Fruit fly (Drosophila melanogaster): Measurements from ENCODE around the gene Saf6.

The Saf6 gene

dm6 chr2L:837989-838388 lies 22.2 kb upstream of the Saf6 start (continued):
- TF ChIP-seq CG31441 (GFP tag; IDR thresholded peaks at IDR 0.05) (no peak), aop (GFP tag; IDR thresholded peaks at IDR 0.05) (no peak), Adf1 (GFP tag; IDR thresholded peaks at IDR 0.05) (no peak), peb (GFP tag; IDR thresholded peaks at IDR 0.05) (0 out of 2 replicates have a peak, but pooled peaks have one; percentile 21), ci (GFP tag; IDR thresholded peaks at IDR 0.05) (peak; percentile 87), Nf-YA (GFP tag; IDR thresholded peaks at IDR 0.05) (no peak), fu2 (GFP tag; optimal IDR thresholded peaks at IDR 0.05) (peak; percentile 12), CG4707 (GFP tag; optimal IDR thresholded peaks at IDR 0.05) (no peak), jing (GFP tag; optimal IDR thresholded peaks at IDR 0.05) (no peak), ranshi (GFP tag; IDR thresholded peaks at IDR 0.05) (peak; percentile 40; the same call in 1 of the 2 replicates), CG6791 (GFP tag; IDR thresholded peaks at IDR 0.05; ENCODE audit: partially characterized antibody) (no peak), chinmo (GFP tag; IDR thresholded peaks at IDR 0.05; ENCODE audit: partially characterized antibody) (0 out of 4 replicates have a peak, but pooled peaks have one; percentile 7), chif (GFP tag; optimal IDR thresholded peaks at IDR 0.05) (peak; percentile 51 to 54), CG12942 (GFP tag; optimal IDR thresholded peaks at IDR 0.05) (no peak), trh (GFP tag; optimal IDR thresholded peaks at IDR 0.05) (no peak), sr (GFP tag; IDR thresholded peaks at IDR 0.05) (no peak), br (optimal IDR thresholded peaks at IDR 0.05) (no peak), row (GFP tag; IDR thresholded peaks at IDR 0.05) (peak; percentile 79), CG9437 (GFP tag; optimal IDR thresholded peaks at IDR 0.05) (peak; percentile 10), CG9932 (GFP tag; IDR thresholded peaks at IDR 0.05) (peak; percentile 48), CG34224 (GFP tag; IDR thresholded peaks at IDR 0.05; ENCODE audit: partially characterized antibody) (no peak), Mes4 (GFP tag; optimal IDR thresholded peaks at IDR 0.05) (peak; percentile 33), tup (GFP tag; optimal IDR thresholded peaks at IDR 0.05) (peak; percentile 30), Ptx1 (GFP tag; IDR thresholded peaks at IDR 0.05) (0 out of 2 replicates have a peak, but pooled peaks have one; percentile 9), CG9876 (GFP tag; optimal IDR thresholded peaks at IDR 0.05) (peak; percentile 54), prd (optimal IDR thresholded peaks at IDR 0.05) (no peak), prd (GFP tag; IDR thresholded peaks at IDR 0.05) (peak; percentile 29; the same call in 1 of the 3 replicates), CG7372 (GFP tag; IDR thresholded peaks at IDR 0.05) (no peak), CG2129 (GFP tag; IDR thresholded peaks at IDR 0.05; ENCODE audit: partially characterized antibody) (no peak), Fer3 (tag; optimal IDR thresholded peaks at IDR 0.05) (no peak), nerfin-1 (tag; optimal IDR thresholded peaks at IDR 0.05) (no peak), CG16863 (GFP tag; optimal IDR thresholded peaks at IDR 0.05) (no peak), CG11504 (tag; optimal IDR thresholded peaks at IDR 0.05) (no peak), dmrt99B (tag; optimal IDR thresholded peaks at IDR 0.05) (peak; percentile 35), zf30C (GFP tag; optimal IDR thresholded peaks at IDR 0.05) (no peak), CHES-1-like (GFP tag; optimal IDR thresholded peaks at IDR 0.05) (peak; percentile 3)

dm6 chr2L:827516-828362 lies 12.0 kb upstream of the Saf6 start:
- TF ChIP-seq CG17186 (GFP tag; optimal IDR thresholded peaks at IDR 0.05) (no peak), exex (tag; optimal IDR thresholded peaks at IDR 0.05) (peak; percentile 61), Aef1 (GFP tag; IDR thresholded peaks at IDR 0.05) (no peak), ERR (GFP tag; optimal IDR thresholded peaks at IDR 0.05) (no peak), ranshi (GFP tag; IDR thresholded peaks at IDR 0.05) (no peak), dpn (GFP tag; optimal IDR thresholded peaks at IDR 0.05) (peak in 1 of 2 experiments; percentile 31), CG16815 (GFP tag; optimal IDR thresholded peaks at IDR 0.05) (peak; percentile 15), HLH4C (GFP tag; IDR thresholded peaks at IDR 0.05; ENCODE audit: partially characterized antibody) (no peak), CG11695 (GFP tag; IDR thresholded peaks at IDR 0.05) (no peak), CG12104 (GFP tag; optimal IDR thresholded peaks at IDR 0.05) (no peak), tup (GFP tag; optimal IDR thresholded peaks at IDR 0.05) (no peak), B-H2 (GFP tag; optimal IDR thresholded peaks at IDR 0.05) (no peak), CG11723 (GFP tag; optimal IDR thresholded peaks at IDR 0.05) (no peak), CG15696 (tag; optimal IDR thresholded peaks at IDR 0.05) (peak; percentile 19), tin (GFP tag; optimal IDR thresholded peaks at IDR 0.05) (peak; percentile 15), CG17612 (GFP tag; IDR thresholded peaks at IDR 0.05) (no peak), ATbp (GFP tag; optimal IDR thresholded peaks at IDR 0.05) (peak; percentile 84)
